Fruit fly (Drosophila melanogaster) whole organism, embryonic: ENCODE measurements around the gene Pgd.

Experiments
- Abd-B ChIP-seq: fragments of 200-800 bp; sonication (Bioruptor generic); optimal IDR thresholded peaks from 2 replicates; lab custom pipeline; 2018; ENCODE audit warnings: missing biosample characterization, mild to moderate bottlenecking, missing genetic modification characterization, moderate library complexity
- Aef1 ChIP-seq: fragments of 200-800 bp; sonication (Bioruptor generic); IDR thresholded peaks from 3 replicates; pipeline ENCODE4 v1.3.6; 2022; ENCODE audit warnings: missing biosample characterization, missing genetic modification characterization
- Awh ChIP-seq: fragments of 200-800 bp; sonication (Bioruptor generic); IDR thresholded peaks from 2 replicates; pipeline ENCODE4, ENCODE4 v1.3.6; 2022; ENCODE audit warnings: missing biosample characterization, missing genetic modification characterization
- CG11723 ChIP-seq: fragments of 200-800 bp; sonication (Bioruptor generic); optimal IDR thresholded peaks from 2 replicates; lab custom pipeline; 2017; ENCODE audit warnings: missing biosample characterization, mild to moderate bottlenecking, missing genetic modification characterization
- CG12155 ChIP-seq: fragments of 200-800 bp; sonication (Bioruptor generic); optimal IDR thresholded peaks from 3 replicates; lab custom pipeline; 2016; ENCODE audit warnings: missing biosample characterization, missing genetic modification characterization
- CG12659 ChIP-seq: fragments of 200-800 bp; sonication (Bioruptor generic); optimal IDR thresholded peaks from 3 replicates; lab custom pipeline; 2017; ENCODE audit warnings: mild to moderate bottlenecking, missing biosample characterization, missing genetic modification reagents, missing genetic modification characterization
- CG15479 ChIP-seq: fragments of 200-800 bp; sonication (Bioruptor generic); optimal IDR thresholded peaks from 3 replicates; lab custom pipeline; 2019; ENCODE audit warnings: missing biosample characterization, mild to moderate bottlenecking, missing genetic modification characterization, moderate library complexity
- CG16815 ChIP-seq: fragments of 200-800 bp; sonication (Bioruptor generic); optimal IDR thresholded peaks from 3 replicates; lab custom pipeline; 2017; ENCODE audit warnings: missing biosample characterization, mild to moderate bottlenecking, missing genetic modification characterization
- CG1832 ChIP-seq: fragments of 200-800 bp; sonication (Bioruptor generic); optimal IDR thresholded peaks from 2 replicates; lab custom pipeline; 2017; ENCODE audit warnings: missing biosample characterization, mild to moderate bottlenecking, missing genetic modification characterization, inconsistent platforms
- CG18599 ChIP-seq: fragments of 200-800 bp; sonication (Bioruptor generic); optimal IDR thresholded peaks from 3 replicates; lab custom pipeline; 2017; ENCODE audit warnings: missing biosample characterization, missing genetic modification characterization, mild to moderate bottlenecking, moderate library complexity, missing genetic modification reagents
- CG2202 ChIP-seq: fragments of 200-800 bp; sonication (Bioruptor generic); optimal IDR thresholded peaks from 2 replicates; lab custom pipeline; 2018; ENCODE audit warnings: missing biosample characterization, mild to moderate bottlenecking, missing genetic modification characterization
- CG32532 ChIP-seq: fragments of 200-800 bp; sonication (Bioruptor generic); IDR thresholded peaks from 2 replicates; pipeline ENCODE4 v1.3.6; 2022; ENCODE audit warnings: missing biosample characterization, missing genetic modification characterization
- CG4360 ChIP-seq: fragments of 200-800 bp; sonication (Bioruptor generic); IDR thresholded peaks from 2 replicates; pipeline ENCODE4 v1.3.6; 2022; ENCODE audit warnings: missing biosample characterization, missing genetic modification characterization
- CG6254 ChIP-seq: fragments of 200-800 bp; sonication (Bioruptor generic); optimal IDR thresholded peaks from 3 replicates; lab custom pipeline; 2017; ENCODE audit warnings: mild to moderate bottlenecking, missing biosample characterization, missing genetic modification reagents, missing genetic modification characterization
- CG8478 ChIP-seq: fragments of >200 bp; optimal IDR thresholded peaks from 2 replicates; lab custom pipeline; 2018
- CG9727 ChIP-seq: fragments of 200-800 bp; sonication (Bioruptor generic); optimal IDR thresholded peaks from 3 replicates; lab custom pipeline; 2017; ENCODE audit warnings: missing biosample characterization, mild to moderate bottlenecking, missing genetic modification characterization
- Dad ChIP-seq: fragments of 200-800 bp; sonication (Bioruptor generic); optimal IDR thresholded peaks from 3 replicates; lab custom pipeline; 2016; ENCODE audit warnings: missing biosample characterization, missing genetic modification characterization
- E2f2 ChIP-seq: fragments of 200-800 bp; sonication (Bioruptor generic); IDR thresholded peaks from 2 replicates; pipeline ENCODE4 v1.3.6; 2022; ENCODE audit warnings: missing biosample characterization, missing genetic modification characterization
- Eip74EF ChIP-seq, 2 experiments: fragments of 200-800 bp in 1 of 2; fragments of >200 bp in 1 of 2; sonication (Bioruptor generic) in 1 of 2; optimal IDR thresholded peaks; 2 replicates each; lab custom pipeline; 2017 to 2019; ENCODE audit warnings: missing biosample characterization in 2 of 2, missing genetic modification characterization in 2 of 2, mild to moderate bottlenecking in 1 of 2, moderate library complexity in 1 of 2
- Gug ChIP-seq: fragments of 200-800 bp; sonication (Bioruptor generic); IDR thresholded peaks from 4 replicates; pipeline ENCODE4 v1.3.6; 2022; ENCODE audit warnings: missing biosample characterization, missing genetic modification characterization
- Hmx ChIP-seq: fragments of 200-800 bp; sonication (Bioruptor generic); optimal IDR thresholded peaks from 2 replicates; lab custom pipeline; 2016; ENCODE audit warnings: missing biosample characterization, missing genetic modification characterization
- Mad ChIP-seq: fragments of 200-800 bp; sonication (Bioruptor generic); optimal IDR thresholded peaks from 2 replicates; lab custom pipeline; 2016; ENCODE audit warnings: missing biosample characterization, missing genetic modification characterization
- Med ChIP-seq: fragments of 200-800 bp; sonication (Bioruptor generic); peaks from one replicate; lab custom pipeline; 2016; ENCODE audit warnings: missing biosample characterization, missing genetic modification characterization, mild to moderate bottlenecking, inconsistent platforms, moderate library complexity
- Nf-YB ChIP-seq: fragments of 200-800 bp; sonication (Bioruptor generic); optimal IDR thresholded peaks from 3 replicates; lab custom pipeline; 2019; ENCODE audit warnings: missing biosample characterization, mild to moderate bottlenecking, missing genetic modification characterization, moderate library complexity
- Pdp1 ChIP-seq, 2 experiments: fragments of 200-800 bp; sonication (Bioruptor generic); optimal IDR thresholded peaks; 3 replicates each; lab custom pipeline; 2016; ENCODE audit warnings: missing biosample characterization in 2 of 2, missing genetic modification characterization in 2 of 2, mild to moderate bottlenecking in 1 of 2, moderate library complexity in 1 of 2
- Trl ChIP-seq, 3 experiments: fragments of >200 bp in 2 of 3; fragments of 200-800 bp in 1 of 3; sonication (Bioruptor generic) in 1 of 3; optimal IDR thresholded peaks; 2 replicates in 1 of 3; 3 replicates in 2 of 3; lab custom pipeline; 2016 to 2017; ENCODE audit warnings: missing biosample characterization in 1 of 3, missing genetic modification characterization in 1 of 3
- abd-A ChIP-seq: fragments of 200-800 bp; sonication (Bioruptor generic); optimal IDR thresholded peaks from 3 replicates; lab custom pipeline; 2019; ENCODE audit warnings: missing biosample characterization, mild to moderate bottlenecking, missing genetic modification characterization, moderate library complexity
- ac ChIP-seq: fragments of 200-800 bp; sonication (Bioruptor generic); optimal IDR thresholded peaks from 3 replicates; lab custom pipeline; 2017; ENCODE audit warnings: missing biosample characterization, mild to moderate bottlenecking, missing genetic modification characterization
- ase ChIP-seq: fragments of 200-800 bp; sonication (Bioruptor generic); IDR thresholded peaks from 3 replicates; pipeline ENCODE4 v1.3.6; 2022; ENCODE audit warnings: missing biosample characterization, missing genetic modification characterization
- ash1 ChIP-seq: fragments of 200-800 bp; sonication (Bioruptor generic); optimal IDR thresholded peaks from 2 replicates; lab custom pipeline; 2018; ENCODE audit warnings: missing biosample characterization, mild to moderate bottlenecking, missing genetic modification characterization
- cad ChIP-seq: fragments of >200 bp; optimal IDR thresholded peaks from 2 replicates; lab custom pipeline; 2017; ENCODE audit warnings: missing biosample characterization, missing genetic modification characterization
- cas ChIP-seq: fragments of 200-800 bp; sonication (Bioruptor generic); IDR thresholded peaks from 2 replicates; pipeline ENCODE4 v1.3.6; 2022; ENCODE audit warnings: missing biosample characterization, missing genetic modification characterization
- chm ChIP-seq: fragments of 200-800 bp; sonication (Bioruptor generic); IDR thresholded peaks from 2 replicates; pipeline ENCODE4 v1.3.6; 2022; ENCODE audit warnings: missing biosample characterization, missing genetic modification characterization
- chn ChIP-seq: fragments of 200-800 bp; sonication (Bioruptor generic); optimal IDR thresholded peaks from 2 replicates; lab custom pipeline; 2016; ENCODE audit warnings: missing biosample characterization, missing genetic modification characterization
- exex ChIP-seq: fragments of 200-800 bp; sonication (Bioruptor generic); optimal IDR thresholded peaks from 4 replicates; lab custom pipeline; 2018; ENCODE audit warnings: missing biosample characterization, mild to moderate bottlenecking, missing genetic modification characterization, moderate library complexity
- inv ChIP-seq: fragments of 200-800 bp; sonication (Bioruptor generic); IDR thresholded peaks from 2 replicates; pipeline ENCODE4 v1.3.6; 2022; ENCODE audit warnings: missing biosample characterization, missing genetic modification characterization; ENCODE audit not compliant: partially characterized antibody
- lola ChIP-seq, 3 experiments: fragments of >200 bp in 2 of 3; fragments of 200-800 bp in 1 of 3; sonication (Bioruptor generic) in 1 of 3; optimal IDR thresholded peaks; 2 replicates each; lab custom pipeline; 2017 to 2019; ENCODE audit warnings: missing biosample characterization in 3 of 3, missing genetic modification characterization in 3 of 3, mild to moderate bottlenecking in 1 of 3, moderate library complexity in 1 of 3
- nau ChIP-seq: fragments of 200-800 bp; sonication (Bioruptor generic); optimal IDR thresholded peaks from 3 replicates; lab custom pipeline; 2017; ENCODE audit warnings: missing biosample characterization, mild to moderate bottlenecking, missing genetic modification characterization, missing genetic modification reagents
- pros ChIP-seq: fragments of 200-800 bp; sonication (Bioruptor generic); optimal IDR thresholded peaks from 3 replicates; lab custom pipeline; 2019; ENCODE audit warnings: missing biosample characterization, mild to moderate bottlenecking, missing genetic modification characterization, moderate library complexity
- repo ChIP-seq: fragments of 200-800 bp; sonication (Bioruptor generic); optimal IDR thresholded peaks from 2 replicates; lab custom pipeline; 2016; ENCODE audit warnings: missing biosample characterization, missing genetic modification characterization
- row ChIP-seq: fragments of 200-800 bp; sonication (Bioruptor generic); IDR thresholded peaks from 3 replicates; pipeline ENCODE4 v1.3.6; 2022; ENCODE audit warnings: missing biosample characterization, missing genetic modification characterization
- tin ChIP-seq: fragments of 200-800 bp; sonication (Bioruptor generic); optimal IDR thresholded peaks from 3 replicates; lab custom pipeline; 2016; ENCODE audit warnings: missing biosample characterization, missing genetic modification characterization
- tna ChIP-seq: fragments of 200-800 bp; sonication (Bioruptor generic); IDR thresholded peaks from 2 replicates; pipeline ENCODE4 v1.3.6; 2022; ENCODE audit warnings: missing biosample characterization, missing genetic modification characterization; ENCODE audit not compliant: partially characterized antibody

The Pgd gene

dm6 chrX:2138417-2138816 lies 6.5 kb upstream of the Pgd start (continued):
- TF ChIP-seq CG2202 (tag; lab: Kevin White, UChicago) (no peak), Mad (GFP tag; lab: Kevin White, UChicago) (no peak), nau (GFP tag; lab: Kevin White, UChicago) (no peak), tin (no peak), CG32532 (GFP tag; lab: Robert Waterston, UW) (no peak), repo (GFP tag; lab: Kevin White, UChicago) (no peak), abd-A (peak; percentile 95), Hmx (no peak), inv (no peak), cad (GFP tag; lab: Kevin White, UChicago) (peak; percentile 88), Pdp1 (GFP tag; optimal IDR thresholded peaks at IDR 0.05; lab: Kevin White, UChicago) (peak in 1 of 2 experiments; percentile 11), CG4360 (GFP tag; lab: Robert Waterston, UW) (peak; percentile 94), chn (GFP tag; lab: Kevin White, UChicago) (no peak), ase (GFP tag; lab: Robert Waterston, UW) (no peak), Aef1 (GFP tag; lab: Robert Waterston, UW) (peak; percentile 64; the same call in 2 of the 3 replicates), Med (GFP tag; lab: Kevin White, UChicago) (peak; percentile 14), CG1832 (GFP tag; lab: Kevin White, UChicago) (peak; percentile 78), CG12659 (GFP tag; lab: Kevin White, UChicago) (no peak), Awh (GFP tag; lab: Robert Waterston, UW) (peak; percentile 64), exex (tag; lab: Kevin White, UChicago) (peak; percentile 18), CG9727 (no peak), lola (GFP tag; optimal IDR thresholded peaks at IDR 0.05; lab: Kevin White, UChicago) (no peak), ac (GFP tag; lab: Kevin White, UChicago) (no peak), CG15479 (peak; percentile 51), CG11723 (GFP tag; lab: Kevin White, UChicago) (no peak), Eip74EF (GFP tag; optimal IDR thresholded peaks at IDR 0.05; lab: Kevin White, UChicago) (no peak), ash1 (GFP tag; lab: Kevin White, UChicago) (peak; percentile 3), CG16815 (GFP tag; lab: Kevin White, UChicago) (no peak), CG6254 (no peak), E2f2 (GFP tag; lab: Robert Waterston, UW) (no peak), cas (GFP tag; lab: Robert Waterston, UW) (no peak), CG18599 (GFP tag; lab: Kevin White, UChicago) (peak; percentile 13), CG8478 (lab: Kevin White, UChicago) (peak; percentile 27), Gug (GFP tag; lab: Robert Waterston, UW) (no peak), CG12155 (GFP tag; lab: Kevin White, UChicago) (no peak), Nf-YB (GFP tag; lab: Kevin White, UChicago) (peak; percentile 79), row (GFP tag; lab: Robert Waterston, UW) (no peak), Abd-B (GFP tag; lab: Kevin White, UChicago) (peak; percentile 60), tna (GFP tag; lab: Robert Waterston, UW) (no peak), Dad (GFP tag; lab: Kevin White, UChicago) (no peak), chm (GFP tag; lab: Robert Waterston, UW) (no peak), Trl (optimal IDR thresholded peaks at IDR 0.05; lab: Kevin White, UChicago) (peak in 1 of 2 experiments; percentile 76), Trl (GFP tag; optimal IDR thresholded peaks at IDR 0.05; lab: Kevin White, UChicago) (no peak), pros (no peak)
- TF ChIP-seq, all 482 proteins: peak for 27
